Worm (Caenorhabditis elegans) whole organism, L1 larva: Measurements from ENCODE around the gene ribo-1.

Experiments used
- C16A3.4 ChIP-seq: fragments of 150-350 bp; optimal IDR thresholded peaks from 2 replicates; lab custom pipeline; 2014; ENCODE audit warnings: missing biosample characterization, missing genetic modification characterization
- alr-1 ChIP-seq: fragments of 200-800 bp; sonication (Bioruptor generic); optimal IDR thresholded peaks from 2 replicates; lab custom pipeline; 2018; ENCODE audit warnings: borderline replicate concordance, mild to moderate bottlenecking, missing genetic modification characterization, missing compliant biosample characterization
- blmp-1 ChIP-seq: fragments of 150-350 bp; optimal IDR thresholded peaks from 2 replicates; lab custom pipeline; 2014; ENCODE audit warnings: missing biosample characterization, missing genetic modification characterization
- ceh-8 ChIP-seq: fragments of 200-800 bp; sonication (Bioruptor generic); optimal IDR thresholded peaks from 2 replicates; lab custom pipeline; 2018; ENCODE audit warnings: mild to moderate bottlenecking, missing genetic modification characterization, moderate library complexity, missing compliant biosample characterization
- ceh-90 ChIP-seq: sonication (generic microtip); optimal IDR thresholded peaks from 2 replicates; lab custom pipeline; 2016; ENCODE audit warnings: missing genetic modification characterization, missing compliant biosample characterization
- ces-1 ChIP-seq: fragments of 150-350 bp; optimal IDR thresholded peaks from 2 replicates; lab custom pipeline; 2014; ENCODE audit warnings: missing biosample characterization, missing genetic modification reagents, missing genetic modification characterization
- dpl-1 ChIP-seq, 3 experiments: fragments of 150-350 bp in 2 of 3; sonication (generic microtip) in 1 of 3; optimal IDR thresholded peaks; 2 replicates each; lab custom pipeline; 2014 to 2017; ENCODE audit warnings: missing biosample characterization in 3 of 3, missing genetic modification characterization in 3 of 3, missing genetic modification reagents in 3 of 3
- dsc-1 ChIP-seq: sonication (generic microtip); optimal IDR thresholded peaks from 2 replicates; lab custom pipeline; 2016; ENCODE audit warnings: mild to moderate bottlenecking, missing genetic modification characterization, missing compliant biosample characterization
- efl-1 ChIP-seq, 4 experiments: fragments of 150-350 bp; optimal IDR thresholded peaks in 3 of 4; peaks in 1 of 4; 1 replicate in 1 of 4; 2 replicates in 3 of 4; lab custom pipeline; 2014; ENCODE audit warnings: missing biosample characterization in 2 of 4, missing genetic modification characterization in 2 of 4, missing genetic modification reagents in 2 of 4
- efl-3 ChIP-seq: fragments of 200-800 bp; sonication (Bioruptor generic); optimal IDR thresholded peaks from 2 replicates; lab custom pipeline; 2018; ENCODE audit warnings: mild to moderate bottlenecking, missing genetic modification characterization, missing compliant biosample characterization
- egl-13 ChIP-seq: sonication (generic microtip); optimal IDR thresholded peaks from 2 replicates; lab custom pipeline; 2016; ENCODE audit warnings: missing genotype, missing genetic modification reagents, missing genetic modification characterization, missing compliant biosample characterization
- egl-27 ChIP-seq, 2 experiments: fragments of 150-350 bp in 1 of 2; sonication (generic microtip); optimal IDR thresholded peaks; 3 replicates each; lab custom pipeline; 2017 to 2018; ENCODE audit warnings: missing biosample characterization in 2 of 2, missing genetic modification characterization in 2 of 2, missing genetic modification reagents in 2 of 2
- ets-5 ChIP-seq: fragments of 200-800 bp; sonication (Bioruptor generic); IDR thresholded peaks from 2 replicates; pipeline ENCODE4 v1.3.6; 2022; ENCODE audit warnings: missing genetic modification characterization, missing compliant biosample characterization
- fkh-10 ChIP-seq: sonication (generic microtip); optimal IDR thresholded peaks from 2 replicates; lab custom pipeline; 2017; ENCODE audit warnings: missing biosample characterization, missing genetic modification reagents, missing genetic modification characterization
- fkh-4 ChIP-seq: sonication (generic microtip); optimal IDR thresholded peaks from 2 replicates; lab custom pipeline; 2016; ENCODE audit warnings: missing compliant biosample characterization, missing genetic modification characterization, borderline replicate concordance
- fkh-8 ChIP-seq: sonication (generic microtip); optimal IDR thresholded peaks from 2 replicates; lab custom pipeline; 2016; ENCODE audit warnings: mild to moderate bottlenecking, missing genetic modification characterization, missing compliant biosample characterization
- grh-1 ChIP-seq: fragments of 200-800 bp; sonication (Bioruptor generic); IDR thresholded peaks from 2 replicates; pipeline ENCODE4 v1.3.6; 2022; ENCODE audit warnings: missing genetic modification reagents, missing genetic modification characterization, missing compliant biosample characterization
- irx-1 ChIP-seq: sonication (generic microtip); optimal IDR thresholded peaks from 2 replicates; lab custom pipeline; 2016; ENCODE audit warnings: missing genetic modification characterization, missing compliant biosample characterization
- isw-1 ChIP-seq: fragments of 200-800 bp; sonication (Bioruptor generic); IDR thresholded peaks from 2 replicates; pipeline ENCODE4 v1.3.6; 2022; ENCODE audit warnings: missing genetic modification characterization, missing compliant biosample characterization
- jun-1 ChIP-seq: fragments of 150-350 bp; optimal IDR thresholded peaks from 2 replicates; lab custom pipeline; 2014; ENCODE audit warnings: missing biosample characterization, missing genetic modification reagents, missing genetic modification characterization
- lin-14 ChIP-seq: fragments of 200-800 bp; sonication (Bioruptor generic); optimal IDR thresholded peaks from 2 replicates; lab custom pipeline; 2018; ENCODE audit warnings: mild to moderate bottlenecking, missing genetic modification characterization, moderate library complexity, missing compliant biosample characterization
- lin-35 ChIP-seq, 2 experiments: fragments of 150-350 bp; optimal IDR thresholded peaks; 2 replicates each; lab custom pipeline; 2014; ENCODE audit warnings: missing biosample characterization in 2 of 2, missing genetic modification characterization in 2 of 2, missing genetic modification reagents in 2 of 2
- lin-39 ChIP-seq: fragments of 150-350 bp; optimal IDR thresholded peaks from 2 replicates; lab custom pipeline; 2014; ENCODE audit warnings: missing biosample characterization, missing genetic modification reagents, missing genetic modification characterization
- lsy-2 ChIP-seq, 2 experiments: fragments of 150-350 bp; optimal IDR thresholded peaks; 2 replicates each; lab custom pipeline; 2014; ENCODE audit warnings: missing biosample characterization in 2 of 2, missing genetic modification characterization in 2 of 2
- mab-9 ChIP-seq: fragments of 200-800 bp; sonication (Bioruptor generic); IDR thresholded peaks from 2 replicates; pipeline ENCODE4 v1.3.6; 2022; ENCODE audit warnings: missing genetic modification reagents, missing genetic modification characterization, missing compliant biosample characterization
- mep-1 ChIP-seq: fragments of 150-350 bp; optimal IDR thresholded peaks from 2 replicates; lab custom pipeline; 2014; ENCODE audit warnings: missing biosample characterization, missing genetic modification characterization
- nhr-11 ChIP-seq: fragments of 150-350 bp; optimal IDR thresholded peaks from 2 replicates; lab custom pipeline; 2014; ENCODE audit warnings: missing biosample characterization, missing genetic modification characterization
- nhr-19 ChIP-seq: fragments of 200-800 bp; sonication (Bioruptor generic); conservative IDR thresholded peaks from 2 replicates; pipeline ENCODE4 v1.3.6; 2022; ENCODE audit warnings: missing genetic modification characterization, missing compliant biosample characterization
- nhr-237 ChIP-seq: fragments of 150-350 bp; optimal IDR thresholded peaks from 2 replicates; lab custom pipeline; 2014; ENCODE audit warnings: missing biosample characterization, missing genetic modification characterization
- nhr-47 ChIP-seq: sonication (generic microtip); optimal IDR thresholded peaks from 2 replicates; lab custom pipeline; 2016; ENCODE audit warnings: mild to moderate bottlenecking, missing genetic modification characterization, moderate library complexity, missing compliant biosample characterization
- nhr-71 ChIP-seq: sonication (generic microtip); optimal IDR thresholded peaks from 2 replicates; lab custom pipeline; 2016; ENCODE audit warnings: mild to moderate bottlenecking, missing genetic modification characterization, moderate library complexity, missing compliant biosample characterization
- nhr-90 ChIP-seq: sonication (generic microtip); optimal IDR thresholded peaks from 2 replicates; lab custom pipeline; 2016; ENCODE audit warnings: mild to moderate bottlenecking, missing genetic modification characterization, missing compliant biosample characterization; ENCODE audit not compliant: poor library complexity
- pax-3 ChIP-seq: fragments of 200-800 bp; sonication (Bioruptor generic); optimal IDR thresholded peaks from 2 replicates; lab custom pipeline; 2018; ENCODE audit warnings: mild to moderate bottlenecking, missing genetic modification characterization, moderate library complexity, missing compliant biosample characterization
- snu-23 ChIP-seq: sonication (generic microtip); optimal IDR thresholded peaks from 2 replicates; lab custom pipeline; 2016; ENCODE audit warnings: missing genetic modification characterization, missing compliant biosample characterization
- sox-4 ChIP-seq: sonication (generic microtip); optimal IDR thresholded peaks from 2 replicates; lab custom pipeline; 2016; ENCODE audit warnings: missing genetic modification characterization, missing compliant biosample characterization
- swsn-7 ChIP-seq: sonication (generic microtip); optimal IDR thresholded peaks from 2 replicates; lab custom pipeline; 2016; ENCODE audit warnings: missing genetic modification characterization, missing compliant biosample characterization
- tbx-2 ChIP-seq: sonication (generic microtip); optimal IDR thresholded peaks from 2 replicates; lab custom pipeline; 2016; ENCODE audit warnings: missing genetic modification characterization, missing compliant biosample characterization
- unc-30 ChIP-seq: sonication (generic microtip); optimal IDR thresholded peaks from 2 replicates; lab custom pipeline; 2017; ENCODE audit warnings: missing biosample characterization, missing genetic modification characterization
- unc-62 ChIP-seq: fragments of 150-350 bp; optimal IDR thresholded peaks from 2 replicates; lab custom pipeline; 2014; ENCODE audit warnings: missing biosample characterization, missing genetic modification reagents, missing genetic modification characterization
- unc-86 ChIP-seq: sonication (generic microtip); optimal IDR thresholded peaks from 2 replicates; lab custom pipeline; 2016; ENCODE audit warnings: missing genetic modification characterization, missing compliant biosample characterization
- vab-15 ChIP-seq: sonication (generic microtip); optimal IDR thresholded peaks from 2 replicates; lab custom pipeline; 2017; ENCODE audit warnings: missing genotype, mild to moderate bottlenecking, missing genetic modification characterization, missing compliant biosample characterization
- zag-1 ChIP-seq: fragments of 150-350 bp; optimal IDR thresholded peaks from 2 replicates; lab custom pipeline; 2014; ENCODE audit warnings: missing biosample characterization, missing genetic modification characterization
- zip-4 ChIP-seq: fragments of 200-800 bp; sonication (Bioruptor generic); optimal IDR thresholded peaks from 2 replicates; lab custom pipeline; 2018; ENCODE audit warnings: mild to moderate bottlenecking, missing genetic modification characterization, moderate library complexity, missing compliant biosample characterization
- ztf-11 ChIP-seq, 2 experiments: sonication (generic microtip); optimal IDR thresholded peaks; 2 replicates each; lab custom pipeline; 2016 to 2017; ENCODE audit warnings: missing genetic modification characterization in 2 of 2, missing biosample characterization in 1 of 2, missing compliant biosample characterization in 1 of 2
- ztf-4 ChIP-seq: fragments of 150-350 bp; optimal IDR thresholded peaks from 2 replicates; lab custom pipeline; 2014; ENCODE audit warnings: missing biosample characterization, missing genetic modification characterization

ribo-1 gene

DNA sequence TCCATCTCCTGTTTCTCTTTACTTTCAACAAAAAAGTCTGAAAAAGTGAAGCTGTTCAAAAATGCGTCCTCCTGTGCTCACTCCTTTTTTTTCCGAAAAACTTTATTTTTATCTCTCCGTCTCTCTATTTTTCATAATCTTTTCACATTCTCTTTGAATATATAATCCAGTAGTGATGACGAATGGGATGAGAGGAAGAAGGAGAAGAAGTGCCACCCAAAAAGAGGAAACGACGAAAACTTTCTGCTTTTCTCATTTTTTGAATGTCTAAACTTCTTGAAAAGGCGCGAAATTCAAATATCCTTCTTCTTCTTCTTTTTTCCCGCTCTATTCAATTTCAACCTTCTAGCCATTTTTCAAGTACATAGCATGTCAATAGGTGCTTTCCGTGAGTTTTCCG is 44.2 kb downstream of the ribo-1 start:
- TF ChIP-seq nhr-71 (peak; percentile 22), fkh-10 (GFP tag; lab: Kevin White, UChicago) (peak; percentile 95), grh-1 (no peak), lin-14 (GFP tag; lab: Kevin White, UChicago) (peak; percentile 79), egl-13 (tag; lab: Kevin White, UChicago) (peak; percentile 10), dpl-1 (GFP tag; optimal IDR thresholded peaks at IDR 0.05; lab: Kevin White, UChicago) (peak in 1 of 3 experiments; percentile 45), unc-86 (peak; percentile 59), isw-1 (GFP tag; lab: Robert Waterston, UW) (peak; percentile 8; the same call in 1 of the 2 replicates), swsn-7 (no peak), lin-39 (no peak), irx-1 (tag; lab: Kevin White, UChicago) (peak; percentile 37), lin-35 (GFP tag; optimal IDR thresholded peaks at IDR 0.05; lab: Kevin White, UChicago) (peak in 1 of 2 experiments; percentile 17), nhr-47 (peak; percentile 24), mep-1 (no peak), lsy-2 (tag; optimal IDR thresholded peaks at IDR 0.05; lab: Kevin White, UChicago) (peak in 1 of 2 experiments; percentile 35), sox-4 (tag; lab: Kevin White, UChicago) (no peak), efl-1 (optimal IDR thresholded peaks at IDR 0.05; lab: Kevin White, UChicago) (peak in 1 of 2 experiments; percentile 43), efl-1 (GFP tag; optimal IDR thresholded peaks at IDR 0.05 in 1 of 2; lab: Kevin White, UChicago) (peak in 1 of 2 experiments; percentile 41)

DNA sequence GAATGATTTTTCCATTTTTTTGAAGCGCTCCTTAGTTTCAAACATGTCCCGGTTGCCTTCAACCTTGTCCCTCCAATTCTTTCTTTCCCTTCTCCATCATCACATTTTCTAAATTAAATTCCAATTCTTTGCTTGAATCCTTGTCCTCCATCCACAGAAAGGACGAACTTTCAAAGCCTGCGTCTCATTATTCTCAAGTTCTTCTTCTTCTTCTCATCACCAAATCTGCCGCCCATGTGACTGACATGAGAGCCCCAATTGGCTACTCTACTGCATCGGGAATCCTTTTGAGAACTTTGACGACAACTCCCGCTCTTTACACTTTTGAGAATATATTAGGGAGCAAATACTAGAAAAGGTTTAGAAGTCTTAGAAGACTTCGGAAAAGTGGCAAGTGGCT is 46.2 kb downstream of the ribo-1 start:
- TF ChIP-seq ces-1 (GFP tag; lab: Kevin White, UChicago) (peak; percentile 46), pax-3 (tag; lab: Kevin White, UChicago) (no peak), tbx-2 (tag; lab: Kevin White, UChicago) (peak; percentile 15), dsc-1 (peak; percentile 23), unc-86 (peak; percentile 56), swsn-7 (peak; percentile 10), grh-1 (no peak), nhr-47 (peak; percentile 19), lsy-2 (tag; optimal IDR thresholded peaks at IDR 0.05; lab: Kevin White, UChicago) (peak in 1 of 2 experiments; percentile 29), nhr-71 (peak; percentile 39), fkh-8 (tag; lab: Kevin White, UChicago) (peak; percentile 20), egl-27 (tag; optimal IDR thresholded peaks at IDR 0.05; lab: Kevin White, UChicago) (no peak), lin-14 (GFP tag; lab: Kevin White, UChicago) (peak; percentile 85), mep-1 (peak; percentile 8), fkh-10 (GFP tag; lab: Kevin White, UChicago) (peak; percentile 76)

DNA sequence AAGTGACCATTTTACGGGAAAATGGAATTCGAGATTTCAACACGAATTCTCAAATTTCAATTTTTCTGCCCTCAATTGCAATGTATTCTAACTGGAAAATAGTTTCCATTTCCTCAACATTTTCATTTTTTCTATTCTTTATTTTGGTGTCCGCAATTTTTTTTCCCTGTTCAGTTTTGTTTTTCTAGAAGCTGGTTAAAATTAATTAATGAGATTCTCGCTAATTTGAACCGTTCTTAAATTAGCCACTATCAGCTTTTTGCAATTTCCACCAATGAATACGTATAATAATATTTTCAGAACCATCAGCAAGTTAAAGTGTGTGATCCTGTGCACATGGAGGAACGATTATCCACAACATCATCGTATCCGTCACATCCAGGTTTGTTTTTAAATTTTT is 46.9 kb downstream of the ribo-1 start, which contains the start of gene jnk-1:
TSS of gene jnk-1 (plus strand) at position 301 of the 400 bp plus-strand sequence.
- no peak for TF ChIP-seq zip-4 (GFP tag; lab: Kevin White, UChicago)

DNA sequence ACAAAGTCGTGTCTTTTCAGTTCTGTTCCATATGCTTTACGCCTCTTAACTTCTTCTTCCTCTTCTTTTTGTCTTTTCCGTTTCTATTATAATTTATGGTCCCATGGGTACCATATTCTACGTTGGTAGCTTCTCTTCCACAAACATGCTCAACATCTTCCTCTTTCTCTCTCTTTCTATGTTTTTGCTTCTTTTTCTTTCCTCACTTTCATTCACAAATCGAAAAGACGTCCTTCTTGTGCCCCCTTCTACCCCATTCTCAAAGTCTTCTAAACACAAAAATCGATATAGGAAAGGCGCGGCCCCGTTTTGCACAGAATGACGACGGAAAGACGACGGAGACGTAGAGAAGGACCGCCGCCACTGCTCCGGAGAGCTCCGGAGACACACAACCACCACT is 48.2 kb downstream of the ribo-1 start:
- TF ChIP-seq ceh-90 (tag; lab: Kevin White, UChicago) (no peak), alr-1 (tag; lab: Kevin White, UChicago) (no peak), snu-23 (GFP tag; lab: Kevin White, UChicago) (peak; percentile 3), fkh-4 (tag; lab: Kevin White, UChicago) (no peak), unc-30 (no peak), unc-62 (GFP tag; lab: Kevin White, UChicago) (no peak), nhr-19 (no peak), jun-1 (tag; lab: Kevin White, UChicago) (no peak), zag-1 (tag; lab: Kevin White, UChicago) (no peak), ces-1 (GFP tag; lab: Kevin White, UChicago) (no peak), tbx-2 (tag; lab: Kevin White, UChicago) (no peak), C16A3.4 (tag; lab: Kevin White, UChicago) (no peak), nhr-237 (tag; lab: Kevin White, UChicago) (no peak), ceh-8 (GFP tag; lab: Kevin White, UChicago) (no peak), dsc-1 (no peak), nhr-47 (no peak), mab-9 (GFP tag; lab: Robert Waterston, UW) (0 out of 2 replicates have a peak, but pooled peaks have one; percentile 46), ets-5 (no peak), ztf-11 (tag; optimal IDR thresholded peaks at IDR 0.05; lab: Kevin White, UChicago) (no peak), lin-14 (GFP tag; lab: Kevin White, UChicago) (peak; percentile 80), nhr-11 (tag; lab: Kevin White, UChicago) (no peak), efl-3 (no peak), ztf-4 (tag; lab: Kevin White, UChicago) (no peak), vab-15 (tag; lab: Kevin White, UChicago) (no peak), sox-4 (tag; lab: Kevin White, UChicago) (no peak), blmp-1 (tag; lab: Kevin White, UChicago) (no peak), swsn-7 (peak; percentile 14), nhr-90 (tag; lab: Kevin White, UChicago) (no peak)
